Fruit fly (Drosophila melanogaster): ENCODE measurements around the gene kmg.

kmg gene

dm6 chr2L:13191894-13192293 is 31.6 kb downstream of the kmg start, which contains the start of the genes CG16974 and Edem2 (continued):
- no peak for TF ChIP-seq CG6765 (GFP tag; optimal IDR thresholded peaks at IDR 0.05)
- TF ChIP-seq sim (GFP tag; IDR thresholded peaks at IDR 0.05) = no peak
- TF ChIP-seq tgo (GFP tag; IDR thresholded peaks at IDR 0.05) = peak; percentile 81

dm6 chr2L:13195822-13196221 is 35.5 kb downstream of the kmg start:
- no peak for TF ChIP-seq phol (tag; optimal IDR thresholded peaks at IDR 0.05)
- peak; percentile 93 for TF ChIP-seq Ets65A (GFP tag)
- no peak for TF ChIP-seq dimm (GFP tag; IDR thresholded peaks at IDR 0.05)
- TF ChIP-seq Med (GFP tag) = peak; percentile 65
- TF ChIP-seq Dbx (GFP tag; IDR thresholded peaks at IDR 0.05) = 0 out of 3 replicates have a peak, but pooled peaks have one; percentile 13

dm6 chr2L:13202960-13203436 is 42.7 kb downstream of the kmg start, which contains the start of gene CG16972:
Gene CG16972, minus strand, starts transcription at chr2L:13203295.
- 0 out of 2 replicates have a peak, but pooled peaks have one; percentile 1 for TF ChIP-seq ara (GFP tag; IDR thresholded peaks at IDR 0.05)
- peak; percentile 40; the same call in 1 of the 3 replicates for TF ChIP-seq dysf (GFP tag; IDR thresholded peaks at IDR 0.05)
- 0 out of 2 replicates have a peak, but pooled peaks have one; percentile 9 for TF ChIP-seq Awh (GFP tag; IDR thresholded peaks at IDR 0.05)
- TF ChIP-seq chn (GFP tag; optimal IDR thresholded peaks at IDR 0.05) = no peak
- TF ChIP-seq CG6689 (GFP tag; IDR thresholded peaks at IDR 0.05) = 0 out of 2 replicates have a peak, but pooled peaks have one; percentile 12
- TF ChIP-seq BtbVII (GFP tag; optimal IDR thresholded peaks at IDR 0.05) = no peak
- peak; percentile 64 for TF ChIP-seq MESR4 (GFP tag; optimal IDR thresholded peaks at IDR 0.05)
- peak; percentile 44 for TF ChIP-seq MBD-R2 (GFP tag; IDR thresholded peaks at IDR 0.05)
- peak; percentile 5 for TF ChIP-seq YL-1 (GFP tag; optimal IDR thresholded peaks at IDR 0.05)
- TF ChIP-seq Elba2 (GFP tag; optimal IDR thresholded peaks at IDR 0.05) = peak; percentile 30
- no peak for TF ChIP-seq CG14050 (GFP tag; IDR thresholded peaks at IDR 0.05)
- TF ChIP-seq CG17385 (GFP tag; optimal IDR thresholded peaks at IDR 0.05) = no peak
- no peak for TF ChIP-seq Jarid2 (GFP tag; optimal IDR thresholded peaks at IDR 0.05)
- no peak for TF ChIP-seq CG7839 (tag; optimal IDR thresholded peaks at IDR 0.05)
- no peak for TF ChIP-seq CG3995 (GFP tag; optimal IDR thresholded peaks at IDR 0.05)
- 0 out of 2 replicates have a peak, but pooled peaks have one; percentile 13 for TF ChIP-seq CG14014 (GFP tag; IDR thresholded peaks at IDR 0.05)
- TF ChIP-seq CG4707 (GFP tag; optimal IDR thresholded peaks at IDR 0.05) = peak; percentile 89
- TF ChIP-seq Asciz (GFP tag; optimal IDR thresholded peaks at IDR 0.05) = no peak
- no peak for TF ChIP-seq CG17912 (GFP tag; optimal IDR thresholded peaks at IDR 0.05)
- TF ChIP-seq CG4617 (GFP tag; optimal IDR thresholded peaks at IDR 0.05; ENCODE audit: borderline replicate concordance) = peak; percentile 71
- peak; percentile 40 for TF ChIP-seq CG12299 (tag; optimal IDR thresholded peaks at IDR 0.05)
- no peak for TF ChIP-seq CG8290 (GFP tag; optimal IDR thresholded peaks at IDR 0.05)
- TF ChIP-seq CG8290 (tag; optimal IDR thresholded peaks at IDR 0.05) = no peak
- TF ChIP-seq Dp (GFP tag; optimal IDR thresholded peaks at IDR 0.05) = no peak
- TF ChIP-seq pan (optimal IDR thresholded peaks at IDR 0.05) = no peak
- TF ChIP-seq pan (GFP tag; optimal IDR thresholded peaks at IDR 0.05 in 1 of 2, IDR thresholded peaks at IDR 0.05 in 1 of 2) = peak in 1 of 2 experiments; percentile 53
- no peak for TF ChIP-seq CG11560 (tag; IDR thresholded peaks at IDR 0.05)
- no peak for TF ChIP-seq gsb (GFP tag; IDR thresholded peaks at IDR 0.05)
- TF ChIP-seq CG30403 (GFP tag; optimal IDR thresholded peaks at IDR 0.05) = peak; percentile 50
- TF ChIP-seq z (GFP tag; IDR thresholded peaks at IDR 0.05) = no peak
- TF ChIP-seq CG8281 (tag; optimal IDR thresholded peaks at IDR 0.05) = no peak
- no peak for TF ChIP-seq CG14441 (GFP tag; IDR thresholded peaks at IDR 0.05)
- 0 out of 2 replicates have a peak, but pooled peaks have one; percentile 9 for TF ChIP-seq amos (GFP tag; IDR thresholded peaks at IDR 0.05; ENCODE audit: partially characterized antibody)
- no peak for TF ChIP-seq NK7.1 (GFP tag; optimal IDR thresholded peaks at IDR 0.05)
- peak; percentile 43 for TF ChIP-seq trem (tag; optimal IDR thresholded peaks at IDR 0.05)
- TF ChIP-seq mld (GFP tag; IDR thresholded peaks at IDR 0.05; ENCODE audit: partially characterized antibody) = 0 out of 3 replicates have a peak, but pooled peaks have one; percentile 29
- peak; percentile 29 for TF ChIP-seq CG9437 (GFP tag; optimal IDR thresholded peaks at IDR 0.05)

Measured in whole organism, embryonic.